Fruit fly (Drosophila melanogaster) whole organism: ENCODE data around the gene CG7140.

Source experiments
- Dll ChIP-seq: fragments of >200 bp; optimal IDR thresholded peaks from 2 replicates; lab custom pipeline; 2017
- pan ChIP-seq: fragments of >200 bp; optimal IDR thresholded peaks from 2 replicates; lab custom pipeline; 2017
- psq ChIP-seq: fragments of >200 bp; optimal IDR thresholded peaks from 2 replicates; lab custom pipeline; 2017
- usp ChIP-seq: fragments of >200 bp; optimal IDR thresholded peaks from 2 replicates; lab custom pipeline; 2017; ENCODE audit warnings: missing biosample characterization, missing genetic modification characterization, mixed read lengths

- no peak for TF ChIP-seq usp (GFP tag; lab: Kevin White, UChicago)
- no peak for TF ChIP-seq pan (lab: Kevin White, UChicago)
- no peak for TF ChIP-seq psq (lab: Kevin White, UChicago)
- no peak for TF ChIP-seq Dll
These were observed 35.7 kb upstream of the CG7140 start for dm6 chr3L:22063833-22064232.
